Worm (Caenorhabditis elegans) whole organism, early embryonic: ENCODE measurements around the gene T16G12.10.

Source experiments
- B0310.2 ChIP-seq: sonication (generic microtip); optimal IDR thresholded peaks from 2 replicates; lab custom pipeline; 2016; ENCODE audit warnings: mild to moderate bottlenecking, missing genetic modification characterization, missing compliant biosample characterization
- F13C5.2 ChIP-seq: sonication (generic microtip); optimal IDR thresholded peaks from 2 replicates; lab custom pipeline; 2017; ENCODE audit warnings: mild to moderate bottlenecking, missing genetic modification characterization, inconsistent platforms, missing compliant biosample characterization
- ama-1 ChIP-seq: fragments of 150-350 bp; optimal IDR thresholded peaks from 2 replicates; lab custom pipeline; 2014
- ets-7 ChIP-seq: sonication (generic microtip); optimal IDR thresholded peaks from 2 replicates; lab custom pipeline; 2016; ENCODE audit warnings: missing genotype, missing genetic modification characterization, missing compliant biosample characterization
- sea-1 ChIP-seq: fragments of 200-800 bp; sonication (Bioruptor generic); conservative IDR thresholded peaks from 2 replicates; pipeline ENCODE4 v1.3.6; 2022; ENCODE audit warnings: missing genetic modification characterization, missing compliant biosample characterization
- tbx-11 ChIP-seq: fragments of 200-800 bp; sonication (Bioruptor generic); IDR thresholded peaks from 2 replicates; pipeline ENCODE4 v1.3.6; 2022; ENCODE audit warnings: missing genetic modification characterization, missing compliant biosample characterization

- no peak for TF ChIP-seq ets-7 (tag; lab: Kevin White, UChicago)
- no peak for TF ChIP-seq F13C5.2 (tag; lab: Kevin White, UChicago)
- no peak for TF ChIP-seq sea-1 (GFP tag; lab: Robert Waterston, UW)
- TF ChIP-seq B0310.2 (tag; lab: Kevin White, UChicago), result no peak
- no peak for TF ChIP-seq ama-1 (lab: Kevin White, UChicago)
- TF ChIP-seq tbx-11 (GFP tag; lab: Robert Waterston, UW), result no peak
Observed at ce11 chrIII:10033213-10033612, 22.7 kb downstream of the T16G12.10 start, which contains the start of gene M04D8.5.
